Worm (Caenorhabditis elegans) whole organism, young adult: ENCODE results near the gene ZC513.3.
A peak's percentile ranks its signal among the peaks of the same experiment; 100 is the strongest.

Experiments
- B0019.2 ChIP-seq: fragments of 200-800 bp; sonication (Bioruptor generic); conservative IDR thresholded peaks from 2 replicates; pipeline ENCODE4 v1.3.6; 2022; ENCODE audit warnings: missing genetic modification reagents, missing genetic modification characterization, missing compliant biosample characterization
- C17E4.6 ChIP-seq: fragments of 200-800 bp; sonication (Bioruptor generic); IDR thresholded peaks from 2 replicates; pipeline ENCODE4 v1.3.6; 2022; ENCODE audit warnings: missing genetic modification reagents, missing genetic modification characterization, missing compliant biosample characterization
- D2030.7 ChIP-seq: fragments of 200-800 bp; sonication (Bioruptor generic); IDR thresholded peaks from 2 replicates; pipeline ENCODE4 v1.3.6; 2022; ENCODE audit warnings: missing genetic modification reagents, missing genetic modification characterization, missing compliant biosample characterization
- F33H1.4 ChIP-seq: fragments of 200-800 bp; sonication (Bioruptor generic); IDR thresholded peaks from 2 replicates; pipeline ENCODE4 v1.3.6; 2022; ENCODE audit warnings: missing genetic modification reagents, missing genetic modification characterization, missing compliant biosample characterization
- F37B4.10 ChIP-seq: fragments of 200-800 bp; sonication (Bioruptor generic); IDR thresholded peaks from 2 replicates; pipeline ENCODE4 v1.3.6; 2022; ENCODE audit warnings: missing genetic modification characterization, missing compliant biosample characterization
- F39B2.1 ChIP-seq: fragments of 200-800 bp; sonication (Bioruptor generic); IDR thresholded peaks from 2 replicates; pipeline ENCODE4 v1.3.6; 2022; ENCODE audit warnings: missing genetic modification reagents, missing genetic modification characterization, missing compliant biosample characterization
- F49E8.2 ChIP-seq: sonication (generic microtip); optimal IDR thresholded peaks from 3 replicates; lab custom pipeline; 2017; ENCODE audit warnings: missing genetic modification characterization, mild to moderate bottlenecking, missing compliant biosample characterization, antibody characterized with exemption, moderate library complexity; ENCODE audit not compliant: insufficient read depth
- F55B11.4 ChIP-seq: sonication (generic microtip); optimal IDR thresholded peaks from 2 replicates; lab custom pipeline; 2016; ENCODE audit warnings: missing compliant biosample characterization, missing genetic modification characterization, borderline replicate concordance; ENCODE audit not compliant: insufficient read depth
- Y53G8AR.9 ChIP-seq: fragments of 200-800 bp; sonication (Bioruptor generic); conservative IDR thresholded peaks from 2 replicates; pipeline ENCODE4 v1.3.6; 2022; ENCODE audit warnings: missing genetic modification reagents, missing genetic modification characterization, missing compliant biosample characterization
- aptf-3 ChIP-seq: fragments of 200-800 bp; sonication (Bioruptor generic); IDR thresholded peaks from 2 replicates; pipeline ENCODE4 v1.3.6; 2022; ENCODE audit warnings: missing genetic modification characterization, missing compliant biosample characterization
- atf-7 ChIP-seq: sonication (generic microtip); optimal IDR thresholded peaks from 2 replicates; lab custom pipeline; 2017; ENCODE audit warnings: mild to moderate bottlenecking, missing genetic modification characterization, missing compliant biosample characterization
- attf-5 ChIP-seq: fragments of 200-800 bp; sonication (Bioruptor generic); optimal IDR thresholded peaks from 2 replicates; lab custom pipeline; 2018; ENCODE audit warnings: mild to moderate bottlenecking, missing genetic modification characterization, missing compliant biosample characterization
- attf-6 ChIP-seq: fragments of 200-800 bp; sonication (Bioruptor generic); IDR thresholded peaks from 2 replicates; pipeline ENCODE4 v1.3.6; 2022; ENCODE audit warnings: missing genetic modification reagents, missing genetic modification characterization, missing compliant biosample characterization
- bed-1 ChIP-seq: fragments of 200-800 bp; sonication (Bioruptor generic); IDR thresholded peaks from 2 replicates; pipeline ENCODE4 v1.3.6; 2022; ENCODE audit warnings: missing genetic modification reagents, missing genetic modification characterization, missing compliant biosample characterization
- cebp-1 ChIP-seq, 2 experiments: fragments of 200-800 bp in 1 of 2; sonication (Bioruptor generic) in 1 of 2; sonication (generic microtip) in 1 of 2; IDR thresholded peaks in 1 of 2; optimal IDR thresholded peaks in 1 of 2; 2 replicates each; pipeline versions ENCODE4 v1.3.6 to Lab custom; 2017 to 2022; ENCODE audit warnings: missing compliant biosample characterization in 2 of 2, missing genetic modification characterization in 2 of 2, mild to moderate bottlenecking in 1 of 2, missing genetic modification reagents in 1 of 2, moderate library complexity in 1 of 2
- cebp-2 ChIP-seq: fragments of 200-800 bp; sonication (Bioruptor generic); IDR thresholded peaks from 2 replicates; pipeline ENCODE4 v1.3.6; 2022; ENCODE audit warnings: missing genetic modification characterization, missing compliant biosample characterization
- ceh-79 ChIP-seq: sonication (generic microtip); optimal IDR thresholded peaks from 2 replicates; lab custom pipeline; 2017; ENCODE audit warnings: mild to moderate bottlenecking, missing genetic modification characterization, missing compliant biosample characterization
- ceh-91 ChIP-seq: fragments of 200-800 bp; sonication (Bioruptor generic); IDR thresholded peaks from 2 replicates; pipeline ENCODE4 v1.3.6; 2022; ENCODE audit warnings: missing genetic modification reagents, missing genetic modification characterization, missing compliant biosample characterization
- dox-1 ChIP-seq: fragments of 200-800 bp; sonication (Bioruptor generic); IDR thresholded peaks from 2 replicates; pipeline ENCODE4 v1.3.6; 2022; ENCODE audit warnings: missing genetic modification reagents, missing genetic modification characterization, missing compliant biosample characterization
- egl-18 ChIP-seq: fragments of 200-800 bp; sonication (Bioruptor generic); IDR thresholded peaks from 2 replicates; pipeline ENCODE4 v1.3.6; 2022; ENCODE audit warnings: missing genetic modification reagents, missing genetic modification characterization, missing compliant biosample characterization
- egl-44 ChIP-seq: fragments of 200-800 bp; sonication (Bioruptor generic); IDR thresholded peaks from 2 replicates; pipeline ENCODE4 v1.3.6; 2022; ENCODE audit warnings: missing genetic modification reagents, missing genetic modification characterization, missing compliant biosample characterization
- hlh-12 ChIP-seq: sonication (generic microtip); optimal IDR thresholded peaks from 2 replicates; lab custom pipeline; 2016; ENCODE audit warnings: missing genetic modification characterization, missing compliant biosample characterization
- hlh-26 ChIP-seq: fragments of 200-800 bp; sonication (Bioruptor generic); conservative IDR thresholded peaks from 2 replicates; pipeline ENCODE4 v1.3.6; 2022; ENCODE audit warnings: missing genetic modification reagents, missing genetic modification characterization, missing compliant biosample characterization
- hsf-1 ChIP-seq: fragments of 200-800 bp; sonication (Bioruptor generic); IDR thresholded peaks from 2 replicates; pipeline ENCODE4 v1.3.6; 2022; ENCODE audit warnings: missing genetic modification reagents, missing genetic modification characterization, missing compliant biosample characterization
- lin-54 ChIP-seq: fragments of 200-800 bp; sonication (Bioruptor generic); optimal IDR thresholded peaks from 2 replicates; lab custom pipeline; 2018; ENCODE audit warnings: mild to moderate bottlenecking, missing genetic modification characterization, missing compliant biosample characterization
- madf-3 ChIP-seq: fragments of 200-800 bp; sonication (Bioruptor generic); IDR thresholded peaks from 2 replicates; pipeline ENCODE4 v1.3.6; 2022; ENCODE audit warnings: missing genetic modification reagents, missing genetic modification characterization, missing compliant biosample characterization
- madf-6 ChIP-seq: fragments of 200-800 bp; sonication (Bioruptor generic); IDR thresholded peaks from 2 replicates; pipeline ENCODE4 v1.3.6; 2022; ENCODE audit warnings: missing genetic modification reagents, missing genetic modification characterization, missing compliant biosample characterization
- madf-8 ChIP-seq: fragments of 200-800 bp; sonication (Bioruptor generic); conservative IDR thresholded peaks from 2 replicates; pipeline ENCODE4 v1.3.6; 2022; ENCODE audit warnings: missing genetic modification reagents, missing genetic modification characterization, missing compliant biosample characterization
- mcd-1 ChIP-seq: fragments of 200-800 bp; sonication (Bioruptor generic); IDR thresholded peaks from 2 replicates; pipeline ENCODE4 v1.3.6; 2022; ENCODE audit warnings: missing genetic modification reagents, missing genetic modification characterization, missing compliant biosample characterization
- mes-4 ChIP-seq: sonication (generic microtip); optimal IDR thresholded peaks from 2 replicates; lab custom pipeline; 2016; ENCODE audit warnings: missing genotype, missing genetic modification characterization, missing compliant biosample characterization
- mxl-1 ChIP-seq: sonication (generic microtip); optimal IDR thresholded peaks from 2 replicates; lab custom pipeline; 2016; ENCODE audit warnings: missing genetic modification characterization, missing compliant biosample characterization
- nfyb-1 ChIP-seq: fragments of 200-800 bp; sonication (Bioruptor generic); IDR thresholded peaks from 2 replicates; pipeline ENCODE4 v1.3.6; 2022; ENCODE audit warnings: missing genetic modification reagents, missing genetic modification characterization, missing compliant biosample characterization
- nhr-120 ChIP-seq: fragments of 200-800 bp; sonication (Bioruptor generic); IDR thresholded peaks from 2 replicates; pipeline ENCODE4 v1.3.6; 2022; ENCODE audit warnings: missing genetic modification characterization, missing compliant biosample characterization
- nhr-179 ChIP-seq: sonication (generic microtip); optimal IDR thresholded peaks from 2 replicates; lab custom pipeline; 2016; ENCODE audit warnings: mild to moderate bottlenecking, missing genetic modification characterization, missing compliant biosample characterization
- nhr-90 ChIP-seq: sonication (generic microtip); optimal IDR thresholded peaks from 2 replicates; lab custom pipeline; 2016; ENCODE audit warnings: missing genotype, mild to moderate bottlenecking, missing genetic modification characterization, missing compliant biosample characterization
- repo-1 ChIP-seq: sonication (generic microtip); optimal IDR thresholded peaks from 2 replicates; lab custom pipeline; 2017; ENCODE audit warnings: mild to moderate bottlenecking, missing genetic modification characterization, missing compliant biosample characterization
- sdz-38 ChIP-seq: sonication (generic microtip); optimal IDR thresholded peaks from 2 replicates; lab custom pipeline; 2016; ENCODE audit warnings: missing genotype, missing genetic modification characterization, missing compliant biosample characterization
- snpc-3.4 ChIP-seq: sonication (generic microtip); optimal IDR thresholded peaks from 2 replicates; lab custom pipeline; 2017; ENCODE audit warnings: missing genetic modification characterization, mild to moderate bottlenecking, missing compliant biosample characterization, antibody characterized with exemption, moderate library complexity, missing genotype, missing genetic modification reagents
- xnd-1 ChIP-seq: sonication (generic microtip); optimal IDR thresholded peaks from 2 replicates; lab custom pipeline; 2016; ENCODE audit warnings: missing genotype, missing genetic modification reagents, missing genetic modification characterization, missing compliant biosample characterization
- zim-3 ChIP-seq: sonication (generic microtip); optimal IDR thresholded peaks from 2 replicates; lab custom pipeline; 2017; ENCODE audit warnings: mild to moderate bottlenecking, missing genetic modification characterization, moderate library complexity, missing compliant biosample characterization
- ztf-18 ChIP-seq: sonication (generic microtip); optimal IDR thresholded peaks from 2 replicates; lab custom pipeline; 2016; ENCODE audit warnings: missing genotype, mild to moderate bottlenecking, missing genetic modification characterization, missing compliant biosample characterization
- ztf-22 ChIP-seq: fragments of 200-800 bp; sonication (Bioruptor generic); optimal IDR thresholded peaks from 2 replicates; lab custom pipeline; 2018; ENCODE audit warnings: mild to moderate bottlenecking, missing genetic modification characterization, moderate library complexity, missing compliant biosample characterization

Gene ZC513.3

DNA sequence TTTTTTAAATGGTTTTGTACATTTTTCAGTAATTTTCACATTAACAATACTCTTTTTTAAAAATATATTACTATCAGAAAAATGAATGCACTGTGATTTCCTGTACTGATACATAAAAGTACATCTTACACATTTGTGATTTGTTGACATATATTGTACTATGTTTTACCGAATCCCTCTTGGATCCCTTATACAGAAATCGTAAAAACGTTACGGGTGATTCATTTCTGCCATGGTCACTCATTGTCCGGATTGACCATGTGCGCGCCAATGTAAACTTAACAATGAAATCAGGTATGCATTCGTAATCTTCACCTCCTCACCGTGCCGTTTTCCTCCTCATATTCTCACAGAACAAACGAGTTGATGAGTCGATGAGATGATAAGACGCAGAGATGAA is 7.3 kb downstream of the ZC513.3 start, which contains the start of gene ZC513.2:
ZC513.2 (plus strand) TSS at position 301 of the 400 bp plus-strand sequence.
- no peak for TF ChIP-seq madf-3
- TF ChIP-seq F55B11.4 (tag; lab: Kevin White, UChicago) = no peak
- no peak for TF ChIP-seq nfyb-1 (GFP tag; lab: Robert Waterston, UW)
- TF ChIP-seq nhr-120 (GFP tag; lab: Robert Waterston, UW) = no peak
- TF ChIP-seq sdz-38 (tag; lab: Kevin White, UChicago) = no peak
- no peak for TF ChIP-seq F33H1.4 (GFP tag; lab: Robert Waterston, UW)
- TF ChIP-seq egl-18 = no peak
- no peak for TF ChIP-seq dox-1 (GFP tag; lab: Robert Waterston, UW)
- no peak for TF ChIP-seq lin-54 (GFP tag; lab: Kevin White, UChicago)
- no peak for TF ChIP-seq nhr-90 (tag; lab: Kevin White, UChicago)

DNA sequence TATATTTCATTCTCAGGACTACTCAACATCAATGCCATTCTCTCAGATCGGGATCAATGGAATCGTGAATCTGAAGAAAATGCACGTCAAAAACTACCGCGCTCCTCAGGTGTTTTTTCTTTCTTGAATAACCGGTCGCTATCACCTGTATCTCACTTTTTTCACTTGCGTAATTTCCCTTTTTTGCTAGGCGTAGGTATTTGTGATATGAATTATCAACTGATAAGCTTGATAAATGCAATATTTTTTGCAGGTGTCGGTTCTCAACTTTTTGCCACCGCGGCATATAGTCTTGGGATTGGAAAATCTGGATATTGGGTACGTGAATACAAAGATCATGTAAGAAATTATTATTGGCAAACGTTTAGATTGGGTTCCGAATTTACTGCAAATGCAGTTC is 8.4 kb downstream of the ZC513.3 start:
- TF ChIP-seq egl-18 (no peak), ceh-91 (no peak), Y53G8AR.9 (GFP tag; lab: Robert Waterston, UW) (no peak), hlh-26 (GFP tag; lab: Robert Waterston, UW) (no peak), F37B4.10 (GFP tag; lab: Robert Waterston, UW) (no peak), nhr-179 (tag; lab: Kevin White, UChicago) (no peak), F55B11.4 (tag; lab: Kevin White, UChicago) (no peak), hlh-12 (tag; lab: Kevin White, UChicago) (no peak)

DNA sequence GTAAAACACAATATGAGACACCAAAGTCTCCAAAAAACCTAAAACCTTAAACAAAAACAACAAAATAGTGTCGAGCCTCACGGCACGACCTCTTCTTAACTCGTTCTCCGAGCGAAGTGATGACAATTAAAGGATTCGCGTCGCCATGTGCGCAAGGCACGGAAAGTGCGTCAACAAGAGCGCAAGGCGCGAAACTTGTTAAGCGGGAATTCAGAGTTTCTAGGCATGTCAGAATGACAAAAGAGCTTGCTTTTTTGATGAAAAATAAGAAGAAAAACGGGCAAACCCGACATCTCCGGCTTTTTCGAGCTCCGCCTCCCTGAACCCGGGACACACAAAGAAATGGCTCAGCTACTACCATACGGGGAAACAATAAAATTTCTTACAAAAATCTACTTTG is 11.0 kb downstream of the ZC513.3 start:
- TF ChIP-seq xnd-1 (tag; lab: Kevin White, UChicago) = peak; percentile 48
- TF ChIP-seq hsf-1 (GFP tag; lab: Robert Waterston, UW) = peak; percentile 85
- TF ChIP-seq nfyb-1 (GFP tag; lab: Robert Waterston, UW) = 0 out of 2 replicates have a peak, but pooled peaks have one; percentile 22
- peak; percentile 69; the same call in 1 of the 2 replicates for TF ChIP-seq F39B2.1
- TF ChIP-seq B0019.2 (GFP tag; lab: Robert Waterston, UW) = peak; percentile 20; the same call in 1 of the 2 replicates
- TF ChIP-seq madf-8 = peak; percentile 79
- 0 out of 2 replicates have a peak, but pooled peaks have one; percentile 28 for TF ChIP-seq ceh-91
- TF ChIP-seq madf-3 = peak; percentile 72; the same call in 1 of the 2 replicates
- peak; percentile 89 for TF ChIP-seq madf-6 (GFP tag; lab: Robert Waterston, UW)
- TF ChIP-seq D2030.7 (GFP tag; lab: Robert Waterston, UW) = peak; percentile 61
- peak; percentile 84 for TF ChIP-seq ztf-18 (tag; lab: Kevin White, UChicago)

DNA sequence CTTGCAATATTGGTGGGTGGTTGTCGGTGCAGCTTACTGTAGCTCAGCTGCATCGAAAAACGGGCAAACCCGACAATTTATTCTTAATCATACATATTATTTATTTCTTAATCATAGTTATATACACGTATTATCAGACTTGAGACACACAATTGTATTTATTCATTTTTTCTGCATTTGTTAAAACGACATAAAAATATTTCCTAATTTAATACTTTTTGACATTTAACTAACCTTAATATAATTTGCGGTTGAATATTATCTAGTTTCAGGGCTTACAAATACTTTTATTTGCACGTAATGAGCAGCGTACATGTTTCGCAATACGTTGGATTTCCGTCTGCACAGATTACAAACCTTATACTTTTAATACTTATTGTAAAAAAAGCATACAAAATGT is 11.6 kb downstream of the ZC513.3 start, which contains the start of gene str-138:
str-138 (plus strand) TSS at position 301 of the 400 bp plus-strand sequence.
- TF ChIP-seq F49E8.2 (no peak), cebp-2 (GFP tag; lab: Robert Waterston, UW) (no peak), ceh-79 (tag; lab: Kevin White, UChicago) (no peak), egl-44 (GFP tag; lab: Robert Waterston, UW) (no peak), snpc-3.4 (no peak), mcd-1 (no peak), nhr-179 (tag; lab: Kevin White, UChicago) (no peak), repo-1 (tag; lab: Kevin White, UChicago) (no peak), mxl-1 (tag; lab: Kevin White, UChicago) (no peak), attf-6 (GFP tag; lab: Robert Waterston, UW) (no peak), attf-5 (GFP tag; lab: Kevin White, UChicago) (no peak), aptf-3 (GFP tag; lab: Robert Waterston, UW) (no peak), zim-3 (no peak), hlh-26 (GFP tag; lab: Robert Waterston, UW) (no peak), bed-1 (GFP tag; lab: Robert Waterston, UW) (no peak), C17E4.6 (GFP tag; lab: Robert Waterston, UW) (no peak), mes-4 (tag; lab: Kevin White, UChicago) (no peak), atf-7 (tag; lab: Kevin White, UChicago) (no peak), cebp-1 (GFP tag; IDR thresholded peaks at IDR 0.05; lab: Robert Waterston, UW) (no peak), cebp-1 (tag; optimal IDR thresholded peaks at IDR 0.05; lab: Kevin White, UChicago) (no peak), ztf-22 (no peak)
- TF ChIP-seq, all 124 proteins: peak for 0
